Worm (Caenorhabditis elegans): ENCODE results near the gene slc-25A29.
A peak's percentile ranks its signal among the peaks of the same experiment; 100 is the strongest.

slc-25A29 gene

DNA sequence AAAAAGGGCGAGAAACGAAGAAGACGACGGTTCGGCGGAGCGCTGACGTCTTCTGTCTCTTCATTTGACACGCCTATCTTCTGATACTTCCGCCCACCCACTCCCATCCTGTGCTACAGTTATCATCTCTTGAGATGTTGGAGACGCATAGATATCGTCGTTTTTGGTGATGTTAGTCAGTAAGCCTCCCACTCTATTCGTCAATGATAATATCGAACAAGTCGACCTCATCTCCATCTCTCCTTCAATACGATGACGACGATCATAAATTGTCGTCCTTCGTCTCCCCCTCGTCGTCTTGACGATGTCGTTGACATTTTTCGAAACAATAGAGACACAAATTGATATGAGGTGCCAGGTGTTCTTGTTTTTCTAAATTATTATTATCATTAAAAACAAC lies at the start of gene slc-25A29:
TSS of gene slc-25A29 (minus strand) at position 45 of the 400 bp plus-strand sequence.
- no peak for TF ChIP-seq med-1 (GFP tag; optimal IDR thresholded peaks at IDR 0.05; ENCODE audit: insufficient read depth)
- no peak for TF ChIP-seq ref-1 (GFP tag; conservative IDR thresholded peaks at IDR 0.05)
- no peak for TF ChIP-seq tab-1 (GFP tag; IDR thresholded peaks at IDR 0.05)
- TF ChIP-seq ztf-23 (GFP tag; IDR thresholded peaks at IDR 0.05) = no peak
- no peak for TF ChIP-seq klf-2 (GFP tag; conservative IDR thresholded peaks at IDR 0.05)
- TF ChIP-seq T22C8.4 (GFP tag; IDR thresholded peaks at IDR 0.05) = no peak
- no peak for TF ChIP-seq cog-1 (tag; optimal IDR thresholded peaks at IDR 0.05)
- TF ChIP-seq ztf-29 (GFP tag; IDR thresholded peaks at IDR 0.05) = no peak
- TF ChIP-seq flt-1 (GFP tag; IDR thresholded peaks at IDR 0.05) = no peak

DNA sequence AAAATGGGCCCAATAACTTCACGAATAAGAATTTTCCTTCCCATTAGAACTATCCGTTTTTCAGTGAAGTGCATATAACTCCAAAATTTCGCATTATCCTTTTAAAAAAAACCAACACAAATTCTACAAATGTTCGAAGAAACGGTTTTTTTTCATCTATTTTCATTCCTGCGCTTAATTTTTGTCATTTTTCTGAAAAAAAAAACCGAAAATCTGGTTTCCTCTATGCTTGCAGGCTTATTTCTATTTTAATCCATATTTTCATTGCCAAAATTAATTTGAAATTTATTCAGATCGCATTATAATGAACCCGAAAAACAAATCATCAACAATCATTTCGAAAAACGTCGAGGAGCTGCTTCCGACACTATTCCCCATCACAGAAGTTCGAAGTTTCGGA lies 40.7 kb upstream of the slc-25A29 start, which contains the start of gene set-5:
TSS of gene set-5 (plus strand) at position 301 of the 400 bp plus-strand sequence.
- TF ChIP-seq tab-1 (GFP tag; IDR thresholded peaks at IDR 0.05) (no peak), flt-1 (GFP tag; IDR thresholded peaks at IDR 0.05) (no peak), ztf-29 (GFP tag; IDR thresholded peaks at IDR 0.05) (no peak), T22C8.4 (GFP tag; IDR thresholded peaks at IDR 0.05) (no peak), ref-1 (GFP tag; conservative IDR thresholded peaks at IDR 0.05) (no peak), cog-1 (tag; optimal IDR thresholded peaks at IDR 0.05) (no peak), med-1 (GFP tag; optimal IDR thresholded peaks at IDR 0.05; ENCODE audit: insufficient read depth) (no peak), ztf-23 (GFP tag; IDR thresholded peaks at IDR 0.05) (no peak), klf-2 (GFP tag; conservative IDR thresholded peaks at IDR 0.05) (no peak)

DNA sequence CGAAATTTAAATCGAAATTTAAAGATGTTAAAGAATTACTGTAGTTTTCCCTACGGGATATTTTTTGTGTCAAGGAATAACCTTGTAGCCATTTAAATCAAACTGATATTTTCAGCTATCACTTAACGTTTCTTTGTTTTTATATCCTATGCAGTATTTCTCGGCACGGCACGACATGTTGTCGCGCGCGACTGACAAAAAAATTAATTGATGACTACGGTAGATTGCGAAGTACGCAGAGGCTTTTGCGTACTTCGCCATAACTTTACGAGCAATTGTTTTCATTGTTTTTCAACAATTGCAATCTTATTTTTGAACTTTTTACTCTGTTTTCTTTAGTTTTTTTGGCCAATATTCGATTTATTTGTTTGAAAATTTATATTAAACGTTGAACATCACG lies 40.0 kb upstream of the slc-25A29 start:
- TF ChIP-seq cog-1 (tag; optimal IDR thresholded peaks at IDR 0.05) (no peak), ztf-23 (GFP tag; IDR thresholded peaks at IDR 0.05) (no peak), T22C8.4 (GFP tag; IDR thresholded peaks at IDR 0.05) (no peak), tab-1 (GFP tag; IDR thresholded peaks at IDR 0.05) (no peak), flt-1 (GFP tag; IDR thresholded peaks at IDR 0.05) (no peak), klf-2 (GFP tag; conservative IDR thresholded peaks at IDR 0.05) (no peak), med-1 (GFP tag; optimal IDR thresholded peaks at IDR 0.05; ENCODE audit: insufficient read depth) (no peak), ref-1 (GFP tag; conservative IDR thresholded peaks at IDR 0.05) (no peak), ztf-29 (GFP tag; IDR thresholded peaks at IDR 0.05) (no peak)

DNA sequence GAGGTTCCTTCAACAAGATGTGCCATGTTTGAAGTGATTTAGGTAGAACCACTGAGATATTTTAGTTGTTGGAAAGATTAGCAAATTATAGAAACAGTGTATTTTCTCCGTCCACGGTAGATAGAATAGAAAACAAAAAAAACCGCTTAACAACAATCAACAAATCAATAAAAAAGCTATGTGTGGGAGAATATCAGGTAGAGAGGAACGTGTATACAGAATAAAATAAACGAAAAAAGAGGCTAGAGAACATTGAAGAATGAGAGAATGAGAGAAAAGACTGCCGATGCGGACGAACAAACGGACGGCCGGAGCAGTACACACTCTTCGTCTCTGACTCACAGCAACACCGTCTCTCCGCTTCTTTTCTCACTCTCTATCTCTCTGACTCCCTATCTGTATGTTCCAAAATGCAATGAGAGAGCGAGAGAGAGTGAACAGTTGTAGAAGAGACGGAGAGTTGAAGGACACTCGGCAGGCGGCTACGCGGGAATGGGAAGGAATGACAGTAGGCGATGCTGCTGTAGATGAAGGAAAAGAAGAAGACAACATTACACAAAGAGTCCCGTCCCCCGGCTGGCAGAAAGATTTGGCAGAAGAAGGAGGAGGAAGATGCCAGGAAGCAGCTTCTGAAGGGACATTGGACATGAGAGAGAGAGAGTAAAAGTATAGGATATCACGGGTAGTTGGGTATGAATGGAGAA lies 38.8 kb upstream of the slc-25A29 start, which contains the start of gene unc-112:
TSS of gene unc-112 (minus strand) at position 51 of the 704 bp plus-strand sequence.
- no peak for TF ChIP-seq tab-1 (GFP tag; IDR thresholded peaks at IDR 0.05)
- TF ChIP-seq med-1 (GFP tag; optimal IDR thresholded peaks at IDR 0.05; ENCODE audit: insufficient read depth) = no peak
- TF ChIP-seq ref-1 (GFP tag; conservative IDR thresholded peaks at IDR 0.05) = no peak
- peak; percentile 92 for TF ChIP-seq cog-1 (tag; optimal IDR thresholded peaks at IDR 0.05)
- TF ChIP-seq ztf-29 (GFP tag; IDR thresholded peaks at IDR 0.05) = 0 out of 2 replicates have a peak, but pooled peaks have one; percentile 31
- TF ChIP-seq klf-2 (GFP tag; conservative IDR thresholded peaks at IDR 0.05) = 0 out of 2 replicates have a peak, but pooled peaks have one; percentile 38
- 0 out of 2 replicates have a peak, but pooled peaks have one; percentile 11 for TF ChIP-seq flt-1 (GFP tag; IDR thresholded peaks at IDR 0.05)
- no peak for TF ChIP-seq T22C8.4 (GFP tag; IDR thresholded peaks at IDR 0.05)
- TF ChIP-seq ztf-23 (GFP tag; IDR thresholded peaks at IDR 0.05) = peak; percentile 66; the same call in 1 of the 2 replicates

DNA sequence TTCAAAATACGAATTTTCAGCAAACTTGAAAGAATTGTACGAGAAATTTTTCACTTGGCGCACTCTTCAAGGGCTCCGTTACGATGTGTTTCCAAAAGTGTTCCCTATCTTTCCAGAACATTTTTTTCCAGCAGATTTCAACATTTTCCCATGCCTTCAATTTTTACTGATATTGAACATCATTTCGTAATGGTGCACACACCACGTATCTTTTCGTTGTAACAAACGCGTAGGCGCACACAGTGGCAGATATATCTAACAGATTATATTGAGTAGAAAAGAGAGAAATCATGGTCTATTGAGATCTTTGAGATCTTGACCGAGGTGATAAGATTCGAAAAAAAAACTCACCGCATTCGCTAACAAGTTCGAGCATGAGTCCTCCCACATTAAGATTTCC lies 37.7 kb upstream of the slc-25A29 start:
- TF ChIP-seq ref-1 (GFP tag; conservative IDR thresholded peaks at IDR 0.05) (no peak), med-1 (GFP tag; optimal IDR thresholded peaks at IDR 0.05; ENCODE audit: insufficient read depth) (no peak), flt-1 (GFP tag; IDR thresholded peaks at IDR 0.05) (no peak)

DNA sequence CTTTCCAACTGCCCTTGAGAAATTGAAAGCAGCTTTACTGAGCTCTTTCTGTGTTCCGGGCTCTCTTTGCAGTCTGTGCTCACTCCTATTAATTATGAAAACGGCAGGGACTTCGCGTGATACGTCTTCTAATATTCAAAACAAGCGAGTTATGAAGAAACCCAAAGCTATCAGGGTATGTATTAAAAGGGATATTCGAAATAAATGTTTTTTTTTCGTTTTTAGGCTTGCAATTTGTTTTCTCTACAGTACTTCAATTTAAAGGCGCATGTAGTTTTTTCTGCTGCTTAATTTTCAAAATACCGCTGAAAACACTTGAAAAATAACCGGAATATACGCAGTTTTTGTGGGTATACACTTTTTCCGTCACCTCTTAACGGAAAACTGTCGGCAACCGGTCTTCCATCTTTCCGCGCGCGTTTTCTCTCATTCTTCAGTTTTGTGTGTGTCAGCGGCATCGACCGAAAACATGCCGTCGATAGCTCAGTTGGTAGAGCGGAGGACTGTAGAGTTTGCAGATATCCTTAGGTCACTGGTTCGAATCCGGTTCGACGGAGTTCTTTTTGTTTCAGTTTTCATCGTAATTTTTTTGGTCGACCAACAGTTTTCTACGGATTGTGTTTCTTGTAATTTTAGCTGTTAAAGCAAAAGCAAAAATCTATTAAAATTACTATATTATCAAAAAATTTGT lies 31.2 kb upstream of the slc-25A29 start, which contains the start of gene gasr-8:
TSS of gene gasr-8 (plus strand) at position 51 of the 691 bp plus-strand sequence.
- TF ChIP-seq tab-1 (GFP tag; IDR thresholded peaks at IDR 0.05) (peak; percentile 79), cog-1 (tag; optimal IDR thresholded peaks at IDR 0.05) (no peak), flt-1 (GFP tag; IDR thresholded peaks at IDR 0.05) (peak; percentile 88), ztf-23 (GFP tag; IDR thresholded peaks at IDR 0.05) (no peak), klf-2 (GFP tag; conservative IDR thresholded peaks at IDR 0.05) (0 out of 2 replicates have a peak, but pooled peaks have one; percentile 61), ztf-29 (GFP tag; IDR thresholded peaks at IDR 0.05) (no peak), med-1 (GFP tag; optimal IDR thresholded peaks at IDR 0.05; ENCODE audit: insufficient read depth) (peak; percentile 2), ref-1 (GFP tag; conservative IDR thresholded peaks at IDR 0.05) (no peak), T22C8.4 (GFP tag; IDR thresholded peaks at IDR 0.05) (peak; percentile 34; the same call in 1 of the 2 replicates)

DNA sequence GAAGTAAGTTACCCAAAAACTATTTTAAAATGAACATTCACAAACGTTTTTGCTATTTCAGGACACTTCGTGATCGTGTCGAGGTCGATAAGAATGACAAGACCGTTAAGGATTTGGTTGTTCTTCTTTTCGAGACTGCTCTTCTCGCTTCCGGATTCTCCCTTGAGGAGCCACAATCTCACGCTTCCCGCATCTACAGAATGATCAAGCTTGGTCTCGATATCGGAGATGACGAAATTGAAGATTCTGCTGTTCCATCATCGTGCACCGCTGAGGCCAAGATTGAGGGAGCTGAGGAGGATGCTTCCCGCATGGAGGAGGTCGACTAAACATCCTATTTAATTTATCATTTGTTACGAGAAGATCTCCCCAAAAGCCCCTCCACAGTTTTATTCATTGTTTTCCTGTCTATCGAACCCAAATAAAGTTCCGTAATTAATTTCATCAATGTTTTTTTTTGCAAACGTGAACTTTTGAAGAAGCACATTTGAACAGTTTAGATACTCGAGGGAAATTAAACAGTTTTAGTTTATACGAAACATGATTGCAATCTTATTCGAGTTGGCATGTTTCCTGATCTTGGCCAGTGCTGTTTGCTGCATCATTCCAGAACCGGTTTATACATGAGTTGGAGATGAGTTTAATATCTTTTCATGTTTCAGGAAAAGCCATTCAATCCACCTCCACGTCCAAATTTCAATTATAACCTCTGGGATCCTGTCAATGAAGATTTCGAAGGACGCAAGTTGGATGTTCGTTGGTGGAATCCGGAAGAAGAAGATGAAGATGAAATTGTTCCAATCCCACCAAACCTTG lies 30.3 kb upstream of the slc-25A29 start, which contains the start of gene C47E8.11:
TSS of gene C47E8.11 (plus strand) at position 520 of the 816 bp plus-strand sequence.
- no peak for TF ChIP-seq cog-1 (tag; optimal IDR thresholded peaks at IDR 0.05)
- no peak for TF ChIP-seq ref-1 (GFP tag; conservative IDR thresholded peaks at IDR 0.05)
- TF ChIP-seq med-1 (GFP tag; optimal IDR thresholded peaks at IDR 0.05; ENCODE audit: insufficient read depth) = no peak
- TF ChIP-seq klf-2 (GFP tag; conservative IDR thresholded peaks at IDR 0.05) = no peak
- TF ChIP-seq flt-1 (GFP tag; IDR thresholded peaks at IDR 0.05) = no peak
- TF ChIP-seq ztf-29 (GFP tag; IDR thresholded peaks at IDR 0.05) = no peak
- TF ChIP-seq T22C8.4 (GFP tag; IDR thresholded peaks at IDR 0.05) = no peak
- no peak for TF ChIP-seq ztf-23 (GFP tag; IDR thresholded peaks at IDR 0.05)
- no peak for TF ChIP-seq tab-1 (GFP tag; IDR thresholded peaks at IDR 0.05)

All from whole organism, midembryonic.